Worm (Caenorhabditis elegans): Measurements from ENCODE around the gene nlp-63.

Gene nlp-63

DNA sequence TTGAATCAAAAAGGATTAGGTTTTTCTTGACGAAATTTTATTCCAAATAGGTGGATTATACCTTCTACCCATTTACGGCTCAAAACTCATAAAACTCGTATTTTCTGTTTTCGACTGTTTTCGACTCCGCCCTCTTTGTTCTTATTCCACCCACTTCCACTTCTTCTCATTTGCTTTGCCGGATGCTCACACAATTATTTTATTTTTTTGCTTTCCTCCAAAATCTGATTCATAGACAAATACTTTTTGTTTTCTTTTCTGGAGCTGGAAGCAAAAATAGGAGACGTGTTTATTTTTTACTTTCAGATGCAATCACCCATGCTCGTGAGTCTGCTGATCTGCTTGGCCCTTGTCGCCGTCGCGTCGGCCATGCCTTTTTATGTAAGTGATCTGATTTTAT lies at the start of gene nlp-63:
nlp-63 (plus strand) TSS at position 301 of the 400 bp plus-strand sequence.
- TF ChIP-seq flt-1 (GFP tag; IDR thresholded peaks at IDR 0.05), result no peak
- TF ChIP-seq ref-1 (GFP tag; conservative IDR thresholded peaks at IDR 0.05), result no peak
- no peak for TF ChIP-seq ztf-23 (GFP tag; IDR thresholded peaks at IDR 0.05)
- TF ChIP-seq ztf-29 (GFP tag; IDR thresholded peaks at IDR 0.05), result no peak
- no peak for TF ChIP-seq tab-1 (GFP tag; IDR thresholded peaks at IDR 0.05)
- TF ChIP-seq klf-2 (GFP tag; conservative IDR thresholded peaks at IDR 0.05), result no peak
- TF ChIP-seq med-1 (GFP tag; optimal IDR thresholded peaks at IDR 0.05; ENCODE audit: insufficient read depth), result no peak

DNA sequence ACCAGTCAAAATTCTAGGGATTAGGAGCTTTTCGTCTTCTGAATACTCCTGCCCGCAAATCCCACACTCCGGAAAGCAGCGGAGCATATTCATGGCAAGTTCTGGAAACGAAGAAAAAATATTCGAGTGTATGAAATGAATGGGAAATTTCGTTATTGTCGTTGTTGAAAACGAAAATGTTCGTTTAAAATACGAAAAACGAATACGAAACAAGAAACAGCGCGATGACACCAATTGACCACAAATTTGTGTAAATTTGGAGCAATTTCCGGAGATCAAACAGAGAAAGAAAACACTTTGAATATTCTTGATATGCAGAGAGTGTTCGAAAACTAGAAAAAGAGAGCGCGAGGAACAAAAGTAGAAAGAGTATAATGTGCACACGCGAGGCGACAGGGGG lies 49.6 kb upstream of the nlp-63 start, which contains the start of gene ZK945.4:
ZK945.4 (minus strand) TSS at position 101 of the 400 bp plus-strand sequence.
- TF ChIP-seq ztf-23 (GFP tag; IDR thresholded peaks at IDR 0.05) (no peak), ref-1 (GFP tag; conservative IDR thresholded peaks at IDR 0.05) (no peak), klf-2 (GFP tag; conservative IDR thresholded peaks at IDR 0.05) (no peak), cog-1 (tag; optimal IDR thresholded peaks at IDR 0.05) (no peak), flt-1 (GFP tag; IDR thresholded peaks at IDR 0.05) (no peak), T22C8.4 (GFP tag; IDR thresholded peaks at IDR 0.05) (no peak), ztf-29 (GFP tag; IDR thresholded peaks at IDR 0.05) (no peak), tab-1 (GFP tag; IDR thresholded peaks at IDR 0.05) (no peak), med-1 (GFP tag; optimal IDR thresholded peaks at IDR 0.05; ENCODE audit: insufficient read depth) (no peak)

DNA sequence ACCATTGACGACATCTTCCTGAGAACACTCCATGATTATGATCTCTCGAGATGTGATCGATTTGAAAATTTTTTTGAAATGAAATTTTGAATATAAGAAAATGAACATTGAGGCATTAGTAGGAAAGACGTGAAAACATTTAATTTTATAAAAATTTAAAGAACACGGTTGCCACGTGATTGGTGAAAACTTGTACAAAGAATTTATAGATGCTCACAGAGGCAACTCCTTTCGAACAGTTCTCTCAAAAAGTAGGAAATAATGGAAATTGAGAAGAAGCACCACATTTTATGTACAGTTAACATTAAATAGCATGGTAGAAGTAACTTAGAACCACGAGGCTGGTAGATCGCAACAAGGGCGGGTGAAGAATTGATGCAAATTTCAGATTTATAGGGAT lies 48.3 kb upstream of the nlp-63 start, which contains the start of gene ZK945.6:
ZK945.6 (minus strand) TSS at position 101 of the 400 bp plus-strand sequence.
- TF ChIP-seq ref-1 (GFP tag; conservative IDR thresholded peaks at IDR 0.05) (no peak), ztf-29 (GFP tag; IDR thresholded peaks at IDR 0.05) (no peak), flt-1 (GFP tag; IDR thresholded peaks at IDR 0.05) (no peak), cog-1 (tag; optimal IDR thresholded peaks at IDR 0.05) (no peak), tab-1 (GFP tag; IDR thresholded peaks at IDR 0.05) (no peak), ztf-23 (GFP tag; IDR thresholded peaks at IDR 0.05) (no peak), T22C8.4 (GFP tag; IDR thresholded peaks at IDR 0.05) (no peak), med-1 (GFP tag; optimal IDR thresholded peaks at IDR 0.05; ENCODE audit: insufficient read depth) (no peak), klf-2 (GFP tag; conservative IDR thresholded peaks at IDR 0.05) (no peak)

- TF ChIP-seq ref-1 (GFP tag; conservative IDR thresholded peaks at IDR 0.05) (no peak), klf-2 (GFP tag; conservative IDR thresholded peaks at IDR 0.05) (no peak), cog-1 (tag; optimal IDR thresholded peaks at IDR 0.05) (no peak), T22C8.4 (GFP tag; IDR thresholded peaks at IDR 0.05) (no peak), tab-1 (GFP tag; IDR thresholded peaks at IDR 0.05) (no peak), ztf-29 (GFP tag; IDR thresholded peaks at IDR 0.05) (no peak), ztf-23 (GFP tag; IDR thresholded peaks at IDR 0.05) (no peak), med-1 (GFP tag; optimal IDR thresholded peaks at IDR 0.05; ENCODE audit: insufficient read depth) (no peak), flt-1 (GFP tag; IDR thresholded peaks at IDR 0.05) (no peak)
Measured at ce11 chrII:10108377-10108776, 46.8 kb upstream of the nlp-63 start, which contains the start of the genes ZK945.7 and ZK945.8. Gene ZK945.7 (minus strand): TSS chrII:10108477. Gene ZK945.8 (plus strand): TSS chrII:10108651.

ce11 chrII:10116690-10117089 lies 38.5 kb upstream of the nlp-63 start:
- TF ChIP-seq med-1 (GFP tag; optimal IDR thresholded peaks at IDR 0.05; ENCODE audit: insufficient read depth), result no peak
- TF ChIP-seq klf-2 (GFP tag; conservative IDR thresholded peaks at IDR 0.05), result no peak
- no peak for TF ChIP-seq ztf-23 (GFP tag; IDR thresholded peaks at IDR 0.05)
- no peak for TF ChIP-seq flt-1 (GFP tag; IDR thresholded peaks at IDR 0.05)
- TF ChIP-seq ref-1 (GFP tag; conservative IDR thresholded peaks at IDR 0.05), result no peak
- TF ChIP-seq T22C8.4 (GFP tag; IDR thresholded peaks at IDR 0.05), result no peak
- no peak for TF ChIP-seq tab-1 (GFP tag; IDR thresholded peaks at IDR 0.05)
- no peak for TF ChIP-seq ztf-29 (GFP tag; IDR thresholded peaks at IDR 0.05)
- TF ChIP-seq cog-1 (tag; optimal IDR thresholded peaks at IDR 0.05), result no peak

DNA sequence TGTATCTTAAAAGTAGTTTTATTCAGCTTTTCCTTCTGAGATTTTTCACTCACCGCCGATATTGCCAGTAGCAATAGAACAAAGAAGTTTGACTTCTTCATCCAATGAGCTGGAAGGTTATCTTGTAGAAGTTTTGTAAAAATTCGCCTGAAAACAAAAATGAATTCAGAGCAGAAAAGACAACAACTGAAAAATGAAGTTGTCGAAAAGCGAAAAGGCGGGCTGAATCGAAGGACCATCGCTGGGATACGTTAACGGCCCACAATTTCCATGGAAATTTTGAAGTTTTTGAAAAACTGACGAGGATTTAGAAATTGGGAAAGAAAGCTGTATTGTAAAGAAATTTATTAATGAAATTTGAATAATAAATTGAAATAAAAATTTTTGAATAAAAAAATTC lies 33.5 kb upstream of the nlp-63 start, which contains the start of gene lov-1:
lov-1 (minus strand) TSS at position 101 of the 400 bp plus-strand sequence.
- TF ChIP-seq klf-2 (GFP tag; conservative IDR thresholded peaks at IDR 0.05) (no peak), flt-1 (GFP tag; IDR thresholded peaks at IDR 0.05) (no peak), med-1 (GFP tag; optimal IDR thresholded peaks at IDR 0.05; ENCODE audit: insufficient read depth) (no peak), T22C8.4 (GFP tag; IDR thresholded peaks at IDR 0.05) (no peak), ztf-29 (GFP tag; IDR thresholded peaks at IDR 0.05) (no peak), ref-1 (GFP tag; conservative IDR thresholded peaks at IDR 0.05) (no peak), cog-1 (tag; optimal IDR thresholded peaks at IDR 0.05) (no peak), tab-1 (GFP tag; IDR thresholded peaks at IDR 0.05) (no peak), ztf-23 (GFP tag; IDR thresholded peaks at IDR 0.05) (no peak)

DNA sequence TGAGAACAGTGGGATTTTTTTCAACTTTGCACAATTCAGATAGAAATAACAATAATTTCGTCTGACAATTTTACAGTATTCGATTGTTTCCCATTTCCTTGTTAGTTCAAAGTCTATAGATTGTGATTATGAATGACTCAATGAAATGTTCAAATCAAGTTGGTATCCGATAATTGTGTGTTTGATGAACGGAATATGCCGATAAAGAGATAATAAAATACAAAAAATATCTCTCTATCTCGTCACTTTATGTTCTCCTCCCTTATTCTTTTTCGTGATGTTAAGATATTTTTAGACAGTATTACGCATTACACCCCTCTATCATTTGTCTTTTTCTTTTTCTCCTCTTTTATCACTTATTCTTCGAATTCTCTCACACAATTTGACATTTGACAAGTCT lies 32.7 kb upstream of the nlp-63 start, which contains the start of gene F27E5.7:
F27E5.7 (plus strand) TSS at position 301 of the 400 bp plus-strand sequence.
- no peak for TF ChIP-seq klf-2 (GFP tag; conservative IDR thresholded peaks at IDR 0.05)
- no peak for TF ChIP-seq flt-1 (GFP tag; IDR thresholded peaks at IDR 0.05)
- no peak for TF ChIP-seq ztf-23 (GFP tag; IDR thresholded peaks at IDR 0.05)

ce11 chrII:10127389-10127788 lies 27.8 kb upstream of the nlp-63 start, which contains the start of gene F27E5.8:
Gene F27E5.8 (minus strand): TSS chrII:10127489.
- TF ChIP-seq T22C8.4 (GFP tag; IDR thresholded peaks at IDR 0.05), result no peak
- TF ChIP-seq flt-1 (GFP tag; IDR thresholded peaks at IDR 0.05), result no peak
- TF ChIP-seq ztf-23 (GFP tag; IDR thresholded peaks at IDR 0.05), result no peak
- no peak for TF ChIP-seq ztf-29 (GFP tag; IDR thresholded peaks at IDR 0.05)
- TF ChIP-seq ref-1 (GFP tag; conservative IDR thresholded peaks at IDR 0.05), result no peak
- TF ChIP-seq klf-2 (GFP tag; conservative IDR thresholded peaks at IDR 0.05), result no peak
- no peak for TF ChIP-seq cog-1 (tag; optimal IDR thresholded peaks at IDR 0.05)
- no peak for TF ChIP-seq med-1 (GFP tag; optimal IDR thresholded peaks at IDR 0.05; ENCODE audit: insufficient read depth)
- no peak for TF ChIP-seq tab-1 (GFP tag; IDR thresholded peaks at IDR 0.05)

DNA sequence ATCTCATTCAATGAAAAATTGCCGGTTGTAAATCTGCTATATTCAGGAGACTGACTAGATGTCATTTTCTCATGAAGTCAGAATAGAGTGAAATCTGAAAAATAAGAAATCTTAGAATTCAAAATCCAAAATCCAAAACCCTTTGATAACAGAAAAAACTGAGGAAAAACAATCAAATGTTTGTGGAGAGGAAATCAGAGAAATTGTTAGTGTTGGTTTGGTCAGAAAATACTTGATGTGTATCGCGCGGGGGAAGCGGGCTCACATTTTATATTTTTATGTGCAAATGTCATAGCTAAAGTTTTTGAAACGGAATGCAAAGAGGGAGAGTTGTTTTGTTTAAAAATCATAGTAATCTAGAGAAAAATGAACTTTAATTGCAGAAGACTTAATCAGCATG lies 23.4 kb upstream of the nlp-63 start, which contains the start of gene F27E5.5:
F27E5.5 (minus strand) TSS at position 101 of the 400 bp plus-strand sequence.
- TF ChIP-seq ztf-23 (GFP tag; IDR thresholded peaks at IDR 0.05) (no peak), flt-1 (GFP tag; IDR thresholded peaks at IDR 0.05) (no peak), ztf-29 (GFP tag; IDR thresholded peaks at IDR 0.05) (no peak), med-1 (GFP tag; optimal IDR thresholded peaks at IDR 0.05; ENCODE audit: insufficient read depth) (no peak), cog-1 (tag; optimal IDR thresholded peaks at IDR 0.05) (no peak), klf-2 (GFP tag; conservative IDR thresholded peaks at IDR 0.05) (no peak), tab-1 (GFP tag; IDR thresholded peaks at IDR 0.05) (no peak), T22C8.4 (GFP tag; IDR thresholded peaks at IDR 0.05) (no peak), ref-1 (GFP tag; conservative IDR thresholded peaks at IDR 0.05) (no peak)

Data from whole organism, midembryonic.